Worm (Caenorhabditis elegans) whole organism, early embryonic: ENCODE measurements around the gene F13A2.10.

Source experiments
- B0310.2 ChIP-seq: sonication (generic microtip); optimal IDR thresholded peaks from 2 replicates; lab custom pipeline; 2016; ENCODE audit warnings: mild to moderate bottlenecking, missing genetic modification characterization, missing compliant biosample characterization
- F13C5.2 ChIP-seq: sonication (generic microtip); optimal IDR thresholded peaks from 2 replicates; lab custom pipeline; 2017; ENCODE audit warnings: mild to moderate bottlenecking, missing genetic modification characterization, inconsistent platforms, missing compliant biosample characterization
- aly-1 ChIP-seq: sonication (generic microtip); optimal IDR thresholded peaks from 2 replicates; lab custom pipeline; 2016; ENCODE audit warnings: missing genetic modification characterization, missing compliant biosample characterization
- ama-1 ChIP-seq: fragments of 150-350 bp; optimal IDR thresholded peaks from 2 replicates; lab custom pipeline; 2014
- ceh-13 ChIP-seq: fragments of 200-800 bp; sonication (Bioruptor generic); optimal IDR thresholded peaks from 2 replicates; lab custom pipeline; 2018; ENCODE audit warnings: mild to moderate bottlenecking, missing genetic modification characterization, missing compliant biosample characterization
- ceh-36 ChIP-seq: sonication (generic microtip); optimal IDR thresholded peaks from 2 replicates; lab custom pipeline; 2016; ENCODE audit warnings: missing genetic modification characterization, inconsistent platforms, missing compliant biosample characterization
- flt-1 ChIP-seq: fragments of 200-800 bp; sonication (Bioruptor generic); IDR thresholded peaks from 2 replicates; pipeline ENCODE4 v1.3.6; 2022; ENCODE audit warnings: missing genetic modification characterization, missing compliant biosample characterization
- hmbx-1 ChIP-seq: sonication (generic microtip); optimal IDR thresholded peaks from 2 replicates; lab custom pipeline; 2016; ENCODE audit warnings: mild to moderate bottlenecking, missing genetic modification characterization, missing compliant biosample characterization
- hmg-4 ChIP-seq: fragments of 200-800 bp; sonication (Bioruptor generic); optimal IDR thresholded peaks from 2 replicates; lab custom pipeline; 2018; ENCODE audit warnings: mild to moderate bottlenecking, missing genetic modification characterization, missing compliant biosample characterization
- hnd-1 ChIP-seq: sonication (generic microtip); optimal IDR thresholded peaks from 2 replicates; lab custom pipeline; 2016; ENCODE audit warnings: missing genetic modification characterization, missing compliant biosample characterization
- scrt-1 ChIP-seq: fragments of 200-800 bp; sonication (Bioruptor generic); IDR thresholded peaks from 2 replicates; pipeline ENCODE4 v1.3.6; 2022; ENCODE audit warnings: missing genetic modification characterization, missing compliant biosample characterization
- sea-1 ChIP-seq: fragments of 200-800 bp; sonication (Bioruptor generic); conservative IDR thresholded peaks from 2 replicates; pipeline ENCODE4 v1.3.6; 2022; ENCODE audit warnings: missing genetic modification characterization, missing compliant biosample characterization
- tbx-11 ChIP-seq: fragments of 200-800 bp; sonication (Bioruptor generic); IDR thresholded peaks from 2 replicates; pipeline ENCODE4 v1.3.6; 2022; ENCODE audit warnings: missing genetic modification characterization, missing compliant biosample characterization
- tbx-37 ChIP-seq: fragments of 200-800 bp; sonication (Bioruptor generic); conservative IDR thresholded peaks from 2 replicates; pipeline ENCODE4 v1.3.6; 2022; ENCODE audit warnings: missing genetic modification reagents, missing genetic modification characterization, missing compliant biosample characterization

DNA sequence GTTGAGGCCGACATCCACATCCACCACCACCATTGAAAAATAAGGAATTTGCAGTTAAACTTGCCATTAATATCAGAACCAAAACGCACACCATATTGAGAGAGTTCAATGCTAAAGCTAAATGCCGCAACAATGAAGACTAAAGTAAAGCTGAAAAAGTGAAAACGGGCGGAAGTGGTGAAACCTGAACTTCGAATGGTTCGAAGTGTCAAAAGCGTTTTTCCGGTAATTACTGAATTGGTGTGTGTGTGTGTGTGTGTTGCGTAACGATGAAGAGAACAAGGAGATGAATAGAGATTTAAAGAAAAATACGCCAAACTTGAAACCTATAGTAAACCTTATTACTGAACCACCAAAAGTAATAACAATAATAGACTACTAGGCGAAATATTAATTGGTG is 21.6 kb downstream of the F13A2.10 start, which contains the start of gene grl-13:
- TF ChIP-seq tbx-11, result no peak
- TF ChIP-seq tbx-37 (GFP tag; lab: Robert Waterston, UW), result no peak
- TF ChIP-seq ama-1 (lab: Kevin White, UChicago), result no peak
- no peak for TF ChIP-seq hmg-4 (GFP tag; lab: Kevin White, UChicago)
- TF ChIP-seq ceh-36, result no peak
- TF ChIP-seq scrt-1, result no peak
- TF ChIP-seq sea-1 (GFP tag; lab: Robert Waterston, UW), result no peak
- TF ChIP-seq ceh-13 (GFP tag; lab: Kevin White, UChicago), result no peak
- no peak for TF ChIP-seq flt-1 (GFP tag; lab: Robert Waterston, UW)
- no peak for TF ChIP-seq hmbx-1 (tag; lab: Kevin White, UChicago)
- no peak for TF ChIP-seq hnd-1 (tag; lab: Kevin White, UChicago)
- no peak for TF ChIP-seq F13C5.2 (tag; lab: Kevin White, UChicago)
- no peak for TF ChIP-seq aly-1
- TF ChIP-seq B0310.2, result no peak
